Worm (Caenorhabditis elegans): Measurements from ENCODE around the gene ari-2.

- TF ChIP-seq unc-62 (GFP tag; optimal IDR thresholded peaks at IDR 0.05) = no peak
- no peak for TF ChIP-seq snpc-4 (tag; optimal IDR thresholded peaks at IDR 0.05)
- no peak for TF ChIP-seq lsy-2 (tag; optimal IDR thresholded peaks at IDR 0.05)
- TF ChIP-seq elt-1 (tag; optimal IDR thresholded peaks at IDR 0.05; ENCODE audit: borderline replicate concordance, insufficient read depth) = no peak
- no peak for TF ChIP-seq nhr-28 (tag; optimal IDR thresholded peaks at IDR 0.05)
- TF ChIP-seq blmp-1 (tag; optimal IDR thresholded peaks at IDR 0.05) = no peak
- no peak for TF ChIP-seq ces-1 (GFP tag; optimal IDR thresholded peaks at IDR 0.05)
Observed at ce11 chrIV:5602415-5602814, 51.5 kb downstream of the ari-2 start.
